Worm (Caenorhabditis elegans) whole organism, L1 larva: ENCODE data around the gene mrp-2.

ENCODE experiments used
- C04F5.9 ChIP-seq: sonication (generic microtip); optimal IDR thresholded peaks from 2 replicates; lab custom pipeline; 2016; ENCODE audit warnings: missing genetic modification characterization, missing compliant biosample characterization
- F16B12.6 ChIP-seq: fragments of 150-350 bp; optimal IDR thresholded peaks from 2 replicates; lab custom pipeline; 2014; ENCODE audit warnings: missing biosample characterization, missing genetic modification characterization
- Y116A8C.19 ChIP-seq: sonication (generic microtip); optimal IDR thresholded peaks from 2 replicates; lab custom pipeline; 2016; ENCODE audit warnings: missing compliant biosample characterization, missing genetic modification characterization, borderline replicate concordance
- aha-1 ChIP-seq: fragments of 150-350 bp; optimal IDR thresholded peaks from 2 replicates; lab custom pipeline; 2014; ENCODE audit warnings: missing biosample characterization, missing genetic modification characterization
- alr-1 ChIP-seq: fragments of 200-800 bp; sonication (Bioruptor generic); optimal IDR thresholded peaks from 2 replicates; lab custom pipeline; 2018; ENCODE audit warnings: borderline replicate concordance, mild to moderate bottlenecking, missing genetic modification characterization, missing compliant biosample characterization
- ama-1 ChIP-seq: fragments of 150-350 bp; optimal IDR thresholded peaks from 2 replicates; lab custom pipeline; 2014
- ceh-63 ChIP-seq: fragments of 200-800 bp; sonication (Bioruptor generic); optimal IDR thresholded peaks from 2 replicates; lab custom pipeline; 2018; ENCODE audit warnings: mild to moderate bottlenecking, missing genetic modification characterization, missing compliant biosample characterization
- ceh-88 ChIP-seq: fragments of 200-800 bp; sonication (Bioruptor generic); IDR thresholded peaks from 2 replicates; pipeline ENCODE4 v1.3.6; 2022; ENCODE audit warnings: missing genetic modification characterization, missing compliant biosample characterization
- ceh-90 ChIP-seq: sonication (generic microtip); optimal IDR thresholded peaks from 2 replicates; lab custom pipeline; 2016; ENCODE audit warnings: missing genetic modification characterization, missing compliant biosample characterization
- dsc-1 ChIP-seq: sonication (generic microtip); optimal IDR thresholded peaks from 2 replicates; lab custom pipeline; 2016; ENCODE audit warnings: mild to moderate bottlenecking, missing genetic modification characterization, missing compliant biosample characterization
- egl-13 ChIP-seq: sonication (generic microtip); optimal IDR thresholded peaks from 2 replicates; lab custom pipeline; 2016; ENCODE audit warnings: missing genotype, missing genetic modification reagents, missing genetic modification characterization, missing compliant biosample characterization
- elt-3 ChIP-seq, 6 experiments: fragments of 150-350 bp in 1 of 6; sonication (generic microtip); optimal IDR thresholded peaks; 2 replicates each; lab custom pipeline; 2017 to 2018; ENCODE audit warnings: missing biosample characterization in 6 of 6, missing genetic modification characterization in 6 of 6, inconsistent platforms in 1 of 6
- fkh-4 ChIP-seq: sonication (generic microtip); optimal IDR thresholded peaks from 2 replicates; lab custom pipeline; 2016; ENCODE audit warnings: missing compliant biosample characterization, missing genetic modification characterization, borderline replicate concordance
- grh-1 ChIP-seq: fragments of 200-800 bp; sonication (Bioruptor generic); IDR thresholded peaks from 2 replicates; pipeline ENCODE4 v1.3.6; 2022; ENCODE audit warnings: missing genetic modification reagents, missing genetic modification characterization, missing compliant biosample characterization
- hlh-17 ChIP-seq: fragments of 200-800 bp; sonication (Bioruptor generic); optimal IDR thresholded peaks from 2 replicates; lab custom pipeline; 2018; ENCODE audit warnings: missing genetic modification characterization, mild to moderate bottlenecking, missing compliant biosample characterization, moderate library complexity, borderline replicate concordance
- hlh-4 ChIP-seq: sonication (generic microtip); optimal IDR thresholded peaks from 2 replicates; lab custom pipeline; 2016; ENCODE audit warnings: mild to moderate bottlenecking, missing genetic modification characterization, missing compliant biosample characterization
- hpl-2 ChIP-seq: fragments of 150-350 bp; optimal IDR thresholded peaks from 2 replicates; lab custom pipeline; 2014; ENCODE audit warnings: missing biosample characterization, missing genetic modification reagents, missing genetic modification characterization
- irx-1 ChIP-seq: sonication (generic microtip); optimal IDR thresholded peaks from 2 replicates; lab custom pipeline; 2016; ENCODE audit warnings: missing genetic modification characterization, missing compliant biosample characterization
- lin-13 ChIP-seq: fragments of 150-350 bp; optimal IDR thresholded peaks from 2 replicates; lab custom pipeline; 2014; ENCODE audit warnings: missing biosample characterization, missing genetic modification reagents, missing genetic modification characterization
- lin-15B ChIP-seq: fragments of 150-350 bp; sonication (generic microtip); optimal IDR thresholded peaks from 3 replicates; lab custom pipeline; 2014; ENCODE audit warnings: missing biosample characterization, missing genetic modification characterization
- lin-39 ChIP-seq: fragments of 150-350 bp; optimal IDR thresholded peaks from 2 replicates; lab custom pipeline; 2014; ENCODE audit warnings: missing biosample characterization, missing genetic modification reagents, missing genetic modification characterization
- lir-3 ChIP-seq: sonication (generic microtip); optimal IDR thresholded peaks from 2 replicates; lab custom pipeline; 2016; ENCODE audit warnings: mild to moderate bottlenecking, missing genetic modification characterization, moderate library complexity, missing compliant biosample characterization; ENCODE audit not compliant: poor library complexity
- mdl-1 ChIP-seq, 2 experiments: fragments of 150-350 bp; optimal IDR thresholded peaks; 2 replicates each; lab custom pipeline; 2014 to 2017; ENCODE audit warnings: missing biosample characterization in 2 of 2, missing genetic modification characterization in 2 of 2, inconsistent platforms in 1 of 2
- mef-2 ChIP-seq: fragments of 150-350 bp; optimal IDR thresholded peaks from 2 replicates; lab custom pipeline; 2014; ENCODE audit warnings: missing biosample characterization, missing genetic modification characterization
- mep-1 ChIP-seq: fragments of 150-350 bp; optimal IDR thresholded peaks from 2 replicates; lab custom pipeline; 2014; ENCODE audit warnings: missing biosample characterization, missing genetic modification characterization
- nhr-11 ChIP-seq: fragments of 150-350 bp; optimal IDR thresholded peaks from 2 replicates; lab custom pipeline; 2014; ENCODE audit warnings: missing biosample characterization, missing genetic modification characterization
- nhr-19 ChIP-seq: fragments of 200-800 bp; sonication (Bioruptor generic); conservative IDR thresholded peaks from 2 replicates; pipeline ENCODE4 v1.3.6; 2022; ENCODE audit warnings: missing genetic modification characterization, missing compliant biosample characterization
- nhr-20 ChIP-seq: sonication (generic microtip); optimal IDR thresholded peaks from 2 replicates; lab custom pipeline; 2016; ENCODE audit warnings: mild to moderate bottlenecking, missing genetic modification characterization, missing compliant biosample characterization
- nhr-237 ChIP-seq: fragments of 150-350 bp; optimal IDR thresholded peaks from 2 replicates; lab custom pipeline; 2014; ENCODE audit warnings: missing biosample characterization, missing genetic modification characterization
- nhr-47 ChIP-seq: sonication (generic microtip); optimal IDR thresholded peaks from 2 replicates; lab custom pipeline; 2016; ENCODE audit warnings: mild to moderate bottlenecking, missing genetic modification characterization, moderate library complexity, missing compliant biosample characterization
- nhr-76 ChIP-seq: sonication (generic microtip); optimal IDR thresholded peaks from 2 replicates; lab custom pipeline; 2017; ENCODE audit warnings: missing biosample characterization, missing genetic modification characterization
- nhr-90 ChIP-seq: sonication (generic microtip); optimal IDR thresholded peaks from 2 replicates; lab custom pipeline; 2016; ENCODE audit warnings: mild to moderate bottlenecking, missing genetic modification characterization, missing compliant biosample characterization; ENCODE audit not compliant: poor library complexity
- pag-3 ChIP-seq: sonication (generic microtip); optimal IDR thresholded peaks from 2 replicates; lab custom pipeline; 2017; ENCODE audit warnings: missing genetic modification characterization, mild to moderate bottlenecking, missing compliant biosample characterization, antibody characterized with exemption, borderline replicate concordance; ENCODE audit not compliant: insufficient read depth
- pax-3 ChIP-seq: fragments of 200-800 bp; sonication (Bioruptor generic); optimal IDR thresholded peaks from 2 replicates; lab custom pipeline; 2018; ENCODE audit warnings: mild to moderate bottlenecking, missing genetic modification characterization, moderate library complexity, missing compliant biosample characterization
- pqm-1 ChIP-seq: sonication (generic microtip); optimal IDR thresholded peaks from 3 replicates; lab custom pipeline; 2017; ENCODE audit warnings: missing biosample characterization, missing genetic modification characterization
- skn-1 ChIP-seq: fragments of 150-350 bp; optimal IDR thresholded peaks from 2 replicates; lab custom pipeline; 2014; ENCODE audit warnings: missing biosample characterization, missing genetic modification characterization
- snpc-4 ChIP-seq: fragments of 150-350 bp; optimal IDR thresholded peaks from 2 replicates; lab custom pipeline; 2014; ENCODE audit warnings: missing biosample characterization, missing genetic modification characterization
- snu-23 ChIP-seq: sonication (generic microtip); optimal IDR thresholded peaks from 2 replicates; lab custom pipeline; 2016; ENCODE audit warnings: missing genetic modification characterization, missing compliant biosample characterization
- sox-4 ChIP-seq: sonication (generic microtip); optimal IDR thresholded peaks from 2 replicates; lab custom pipeline; 2016; ENCODE audit warnings: missing genetic modification characterization, missing compliant biosample characterization
- sptf-1 ChIP-seq: fragments of 150-350 bp; optimal IDR thresholded peaks from 2 replicates; lab custom pipeline; 2014; ENCODE audit warnings: missing biosample characterization, missing genetic modification characterization
- sup-37 ChIP-seq: fragments of 200-800 bp; sonication (Bioruptor generic); optimal IDR thresholded peaks from 2 replicates; lab custom pipeline; 2018; ENCODE audit warnings: mild to moderate bottlenecking, missing genetic modification characterization, missing compliant biosample characterization
- swsn-7 ChIP-seq: sonication (generic microtip); optimal IDR thresholded peaks from 2 replicates; lab custom pipeline; 2016; ENCODE audit warnings: missing genetic modification characterization, missing compliant biosample characterization
- tbx-2 ChIP-seq: sonication (generic microtip); optimal IDR thresholded peaks from 2 replicates; lab custom pipeline; 2016; ENCODE audit warnings: missing genetic modification characterization, missing compliant biosample characterization
- tlp-1 ChIP-seq: fragments of 150-350 bp; optimal IDR thresholded peaks from 2 replicates; lab custom pipeline; 2014; ENCODE audit warnings: missing biosample characterization, missing genetic modification characterization
- unc-130 ChIP-seq: fragments of 150-350 bp; optimal IDR thresholded peaks from 2 replicates; lab custom pipeline; 2017; ENCODE audit warnings: missing biosample characterization, missing genetic modification characterization, inconsistent platforms
- unc-30 ChIP-seq: sonication (generic microtip); optimal IDR thresholded peaks from 2 replicates; lab custom pipeline; 2017; ENCODE audit warnings: missing biosample characterization, missing genetic modification characterization
- unc-86 ChIP-seq: sonication (generic microtip); optimal IDR thresholded peaks from 2 replicates; lab custom pipeline; 2016; ENCODE audit warnings: missing genetic modification characterization, missing compliant biosample characterization
- unc-98 ChIP-seq: fragments of 200-800 bp; sonication (Bioruptor generic); IDR thresholded peaks from 2 replicates; pipeline ENCODE4 v1.3.6; 2022; ENCODE audit warnings: missing genetic modification characterization, missing compliant biosample characterization
- zip-4 ChIP-seq: fragments of 200-800 bp; sonication (Bioruptor generic); optimal IDR thresholded peaks from 2 replicates; lab custom pipeline; 2018; ENCODE audit warnings: mild to moderate bottlenecking, missing genetic modification characterization, moderate library complexity, missing compliant biosample characterization

mrp-2 gene

DNA sequence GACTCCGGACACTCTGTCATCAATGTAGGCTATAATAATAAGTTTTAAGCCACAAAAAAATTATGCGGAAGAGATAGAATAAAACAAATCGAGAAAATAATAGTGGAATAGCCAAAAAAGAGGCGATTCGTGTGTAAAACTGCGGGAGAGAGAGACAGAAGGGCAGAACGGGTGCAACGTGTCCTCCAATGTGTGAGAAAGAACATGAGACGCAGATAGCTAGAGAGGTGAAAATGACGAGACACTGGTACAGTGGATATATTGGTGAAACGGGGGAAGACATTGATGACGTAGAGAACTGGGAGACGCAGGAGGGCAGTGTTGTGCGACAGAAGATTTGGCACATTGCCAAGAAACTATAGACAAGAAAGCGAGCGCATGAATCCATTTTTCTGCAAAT lies 36.8 kb downstream of the mrp-2 start, which contains the start of gene F28C10.3 (continued):
- TF ChIP-seq egl-13 (tag; lab: Kevin White, UChicago) (peak; percentile 50), sox-4 (tag; lab: Kevin White, UChicago) (peak; percentile 51), nhr-11 (tag; lab: Kevin White, UChicago) (peak; percentile 71), ama-1 (no peak), unc-30 (tag; lab: Kevin White, UChicago) (no peak), lin-39 (peak; percentile 53), elt-3 (tag; optimal IDR thresholded peaks at IDR 0.05; lab: Kevin White, UChicago) (peak in 2 of 6 experiments; percentile 14 to 66), irx-1 (tag; lab: Kevin White, UChicago) (peak; percentile 64), ceh-63 (GFP tag; lab: Kevin White, UChicago) (no peak), grh-1 (GFP tag; lab: Robert Waterston, UW) (peak; percentile 65), lin-15B (no peak), C04F5.9 (tag; lab: Kevin White, UChicago) (peak; percentile 35), F16B12.6 (tag; lab: Kevin White, UChicago) (peak; percentile 42), mef-2 (tag; lab: Kevin White, UChicago) (peak; percentile 64), aha-1 (no peak), mep-1 (tag; lab: Kevin White, UChicago) (peak; percentile 68), alr-1 (tag; lab: Kevin White, UChicago) (no peak), nhr-90 (tag; lab: Kevin White, UChicago) (peak; percentile 79), Y116A8C.19 (tag; lab: Kevin White, UChicago) (no peak), sptf-1 (tag; lab: Kevin White, UChicago) (no peak), lin-13 (GFP tag; lab: Kevin White, UChicago) (peak; percentile 72), unc-86 (peak; percentile 71), pqm-1 (tag; lab: Kevin White, UChicago) (no peak), hlh-17 (GFP tag; lab: Kevin White, UChicago) (no peak), sup-37 (GFP tag; lab: Kevin White, UChicago) (no peak), nhr-20 (tag; lab: Kevin White, UChicago) (peak; percentile 87), hlh-4 (tag; lab: Kevin White, UChicago) (no peak), tbx-2 (tag; lab: Kevin White, UChicago) (peak; percentile 80), nhr-76 (no peak), hpl-2 (GFP tag; lab: Kevin White, UChicago) (peak; percentile 48), pag-3 (tag; lab: Kevin White, UChicago) (peak; percentile 61), zip-4 (GFP tag; lab: Kevin White, UChicago) (peak; percentile 32), snpc-4 (tag; lab: Kevin White, UChicago) (no peak), lir-3 (tag; lab: Kevin White, UChicago) (peak; percentile 43), ceh-88 (GFP tag; lab: Robert Waterston, UW) (peak; percentile 48; the same call in 1 of the 2 replicates), fkh-4 (tag; lab: Kevin White, UChicago) (no peak), tlp-1 (tag; lab: Kevin White, UChicago) (no peak), pax-3 (peak; percentile 21), snu-23 (peak; percentile 87), nhr-237 (tag; lab: Kevin White, UChicago) (peak; percentile 36), skn-1 (tag; lab: Kevin White, UChicago) (peak; percentile 93), ceh-90 (tag; lab: Kevin White, UChicago) (no peak), mdl-1 (tag; optimal IDR thresholded peaks at IDR 0.05; lab: Kevin White, UChicago) (peak in 1 of 2 experiments; percentile 75), unc-130 (tag; lab: Kevin White, UChicago) (peak; percentile 21), dsc-1 (tag; lab: Kevin White, UChicago) (peak; percentile 65), nhr-47 (tag; lab: Kevin White, UChicago) (peak; percentile 89), nhr-19 (GFP tag; lab: Robert Waterston, UW) (peak; percentile 73), unc-98 (GFP tag; lab: Robert Waterston, UW) (no peak), swsn-7 (tag; lab: Kevin White, UChicago) (peak; percentile 77)
